Worm (Caenorhabditis elegans) whole organism, dauer: ENCODE measurements around the gene acp-1.

Experiments used
- unc-62 ChIP-seq: sonication (generic microtip); optimal IDR thresholded peaks from 2 replicates; lab custom pipeline; 2017; ENCODE audit warnings: missing biosample characterization, missing genetic modification reagents, missing genetic modification characterization

Gene acp-1

ce11 chrX:3379114-3379513, 6.1 kb downstream of the acp-1 start, which contains the start of gene sorf-1:
Gene sorf-1 (minus strand): TSS chrX:3379248.
- TF ChIP-seq unc-62 (GFP tag; lab: Kevin White, UChicago), result no peak

- no peak for TF ChIP-seq unc-62 (GFP tag; lab: Kevin White, UChicago)
Observed at ce11 chrX:3375320-3375719, 9.9 kb downstream of the acp-1 start.

ce11 chrX:3374642-3375041, 10.6 kb downstream of the acp-1 start, which contains the start of gene clc-3:
Gene clc-3 (minus strand): TSS chrX:3374742.
- no peak for TF ChIP-seq unc-62 (GFP tag; lab: Kevin White, UChicago)

ce11 chrX:3371264-3371663, 14.0 kb downstream of the acp-1 start:
- TF ChIP-seq unc-62 (GFP tag; lab: Kevin White, UChicago), result no peak

- no peak for TF ChIP-seq unc-62 (GFP tag; lab: Kevin White, UChicago)
Observed at ce11 chrX:3369442-3369841, 15.8 kb downstream of the acp-1 start.

ce11 chrX:3368659-3369058, 16.6 kb downstream of the acp-1 start, which contains the start of gene ZK563.2:
Gene ZK563.2 (plus strand): TSS chrX:3368959.
- no peak for TF ChIP-seq unc-62 (GFP tag; lab: Kevin White, UChicago)

ce11 chrX:3366782-3367181, 18.5 kb downstream of the acp-1 start:
- no peak for TF ChIP-seq unc-62 (GFP tag; lab: Kevin White, UChicago)

ce11 chrX:3362378-3362777, 22.9 kb downstream of the acp-1 start, which contains the start of gene dhs-26:
Gene dhs-26 (minus strand): TSS chrX:3362493.
- TF ChIP-seq unc-62 (GFP tag; lab: Kevin White, UChicago), result no peak

- TF ChIP-seq unc-62 (GFP tag; lab: Kevin White, UChicago), result no peak
Observed at ce11 chrX:3351526-3351925, 33.7 kb downstream of the acp-1 start, which contains the start of gene ZK816.1. Gene ZK816.1 (plus strand): TSS chrX:3351712.

ce11 chrX:3350306-3350705, 35.0 kb downstream of the acp-1 start, which contains the start of gene nspg-4:
Gene nspg-4 (minus strand): TSS chrX:3350406.
- no peak for TF ChIP-seq unc-62 (GFP tag; lab: Kevin White, UChicago)

ce11 chrX:3347904-3348441, 37.3 kb downstream of the acp-1 start, which contains the start of gene ZK816.3:
Gene ZK816.3 (plus strand): TSS chrX:3348391.
- TF ChIP-seq unc-62 (GFP tag; lab: Kevin White, UChicago), result no peak

ce11 chrX:3343620-3344197, 41.6 kb downstream of the acp-1 start:
- no peak for TF ChIP-seq unc-62 (GFP tag; lab: Kevin White, UChicago)

- TF ChIP-seq unc-62 (GFP tag; lab: Kevin White, UChicago), result no peak
Observed at ce11 chrX:3339882-3340281, 45.4 kb downstream of the acp-1 start.

- no peak for TF ChIP-seq unc-62 (GFP tag; lab: Kevin White, UChicago)
Observed at ce11 chrX:3334115-3334514, 51.1 kb downstream of the acp-1 start.
